Fruit fly (Drosophila melanogaster) Kc167 (cell line): Measurements from ENCODE around the gene Ilp8.

Source experiments
- Myc ChIP-seq: fragments of >200 bp; optimal IDR thresholded peaks from 2 replicates; lab custom pipeline; 2017; ENCODE audit warnings: missing external identifiers
- Sin3A ChIP-seq: fragments of >200 bp; optimal IDR thresholded peaks from 2 replicates; lab custom pipeline; 2018; ENCODE audit warnings: missing external identifiers
- h ChIP-seq: fragments of >200 bp; optimal IDR thresholded peaks from 3 replicates; lab custom pipeline; 2018; ENCODE audit warnings: missing external identifiers
- insv ChIP-seq: fragments of >200 bp; optimal IDR thresholded peaks from 3 replicates; lab custom pipeline; 2018; ENCODE audit warnings: missing external identifiers
- psq ChIP-seq: fragments of >200 bp; optimal IDR thresholded peaks from 2 replicates; lab custom pipeline; 2017; ENCODE audit warnings: missing external identifiers
- ttk ChIP-seq: sonication (Bioruptor generic); optimal IDR thresholded peaks from 2 replicates; lab custom pipeline; 2017; ENCODE audit warnings: missing external identifiers

Ilp8 gene

dm6 chr3L:17010492-17011303, 21.2 kb downstream of the Ilp8 start:
- TF ChIP-seq insv (lab: Kevin White, UChicago) = no peak
- no peak for TF ChIP-seq ttk (lab: Kevin White, UChicago)
- TF ChIP-seq psq (lab: Kevin White, UChicago) = no peak
- no peak for TF ChIP-seq Myc (lab: Kevin White, UChicago)
- TF ChIP-seq h (lab: Kevin White, UChicago) = no peak
- TF ChIP-seq Sin3A (lab: Kevin White, UChicago) = no peak

dm6 chr3L:17009715-17010491, 22.0 kb downstream of the Ilp8 start:
- no peak for TF ChIP-seq ttk (lab: Kevin White, UChicago)

dm6 chr3L:17008911-17009364, 22.9 kb downstream of the Ilp8 start:
- no peak for TF ChIP-seq psq (lab: Kevin White, UChicago)
- no peak for TF ChIP-seq Sin3A (lab: Kevin White, UChicago)
- TF ChIP-seq insv (lab: Kevin White, UChicago) = no peak
- TF ChIP-seq h (lab: Kevin White, UChicago) = no peak
- no peak for TF ChIP-seq ttk (lab: Kevin White, UChicago)
- TF ChIP-seq Myc (lab: Kevin White, UChicago) = no peak

dm6 chr3L:17007945-17008344, 23.9 kb downstream of the Ilp8 start:
- no peak for TF ChIP-seq Myc (lab: Kevin White, UChicago)
- no peak for TF ChIP-seq h (lab: Kevin White, UChicago)
- TF ChIP-seq psq (lab: Kevin White, UChicago) = no peak
- no peak for TF ChIP-seq insv (lab: Kevin White, UChicago)
- no peak for TF ChIP-seq ttk (lab: Kevin White, UChicago)
- no peak for TF ChIP-seq Sin3A (lab: Kevin White, UChicago)

dm6 chr3L:17007496-17007895, 24.4 kb downstream of the Ilp8 start:
- no peak for TF ChIP-seq Myc (lab: Kevin White, UChicago)
- TF ChIP-seq psq (lab: Kevin White, UChicago) = no peak
- TF ChIP-seq h (lab: Kevin White, UChicago) = no peak
- TF ChIP-seq insv (lab: Kevin White, UChicago) = no peak
- no peak for TF ChIP-seq Sin3A (lab: Kevin White, UChicago)
- no peak for TF ChIP-seq ttk (lab: Kevin White, UChicago)

dm6 chr3L:17007041-17007471, 24.8 kb downstream of the Ilp8 start:
- no peak for TF ChIP-seq Sin3A (lab: Kevin White, UChicago)
- TF ChIP-seq psq (lab: Kevin White, UChicago) = no peak
- TF ChIP-seq Myc (lab: Kevin White, UChicago) = no peak
- TF ChIP-seq h (lab: Kevin White, UChicago) = no peak
- TF ChIP-seq insv (lab: Kevin White, UChicago) = no peak
- TF ChIP-seq ttk (lab: Kevin White, UChicago) = no peak

dm6 chr3L:17006250-17006693, 25.6 kb downstream of the Ilp8 start:
- TF ChIP-seq psq (lab: Kevin White, UChicago) (no peak), insv (lab: Kevin White, UChicago) (no peak), ttk (lab: Kevin White, UChicago) (no peak), h (lab: Kevin White, UChicago) (no peak), Sin3A (lab: Kevin White, UChicago) (no peak), Myc (lab: Kevin White, UChicago) (no peak)

dm6 chr3L:17005415-17005796, 26.5 kb downstream of the Ilp8 start:
- no peak for TF ChIP-seq insv (lab: Kevin White, UChicago)
- no peak for TF ChIP-seq psq (lab: Kevin White, UChicago)
- TF ChIP-seq Sin3A (lab: Kevin White, UChicago) = no peak
- no peak for TF ChIP-seq h (lab: Kevin White, UChicago)
- TF ChIP-seq Myc (lab: Kevin White, UChicago) = no peak
- no peak for TF ChIP-seq ttk (lab: Kevin White, UChicago)

dm6 chr3L:17004765-17005414, 27.0 kb downstream of the Ilp8 start:
- TF ChIP-seq psq (lab: Kevin White, UChicago) = no peak
- TF ChIP-seq h (lab: Kevin White, UChicago) = no peak
- no peak for TF ChIP-seq ttk (lab: Kevin White, UChicago)
- TF ChIP-seq Myc (lab: Kevin White, UChicago) = no peak
- no peak for TF ChIP-seq insv (lab: Kevin White, UChicago)
- TF ChIP-seq Sin3A (lab: Kevin White, UChicago) = no peak

- TF ChIP-seq Myc (lab: Kevin White, UChicago) = no peak
- TF ChIP-seq h (lab: Kevin White, UChicago) = no peak
- no peak for TF ChIP-seq psq (lab: Kevin White, UChicago)
- TF ChIP-seq ttk (lab: Kevin White, UChicago) = no peak
- TF ChIP-seq Sin3A (lab: Kevin White, UChicago) = no peak
- no peak for TF ChIP-seq insv (lab: Kevin White, UChicago)
Observed at dm6 chr3L:17004218-17004759, 27.6 kb downstream of the Ilp8 start.
